Worm (Caenorhabditis elegans): ENCODE results near the gene C33G3.5.

- TF ChIP-seq unc-39 (tag; optimal IDR thresholded peaks at IDR 0.05), result no peak
- no peak for TF ChIP-seq elt-1 (tag; optimal IDR thresholded peaks at IDR 0.05)
- no peak for TF ChIP-seq nhr-11 (tag; optimal IDR thresholded peaks at IDR 0.05)
Observed at ce11 chrX:14085208-14085607, 6.7 kb upstream of the C33G3.5 start, which contains the start of gene F16B12.1.

Measured in whole organism, L2 larva.